Worm (Caenorhabditis elegans) whole organism, L3 larva: ENCODE measurements around the gene C31G12.1.

Experiments
- R02D3.7 ChIP-seq: fragments of 150-350 bp; optimal IDR thresholded peaks from 2 replicates; lab custom pipeline; 2014; ENCODE audit warnings: missing biosample characterization, missing genetic modification characterization
- ama-1 ChIP-seq: fragments of 150-350 bp; optimal IDR thresholded peaks from 2 replicates; lab custom pipeline; 2018
- elt-1 ChIP-seq: fragments of 150-350 bp; optimal IDR thresholded peaks from 2 replicates; lab custom pipeline; 2014; ENCODE audit warnings: missing biosample characterization, missing genetic modification characterization
- fos-1 ChIP-seq: fragments of 150-350 bp; optimal IDR thresholded peaks from 2 replicates; lab custom pipeline; 2014; ENCODE audit warnings: missing biosample characterization, missing genetic modification characterization
- lin-15B ChIP-seq: fragments of 150-350 bp; optimal IDR thresholded peaks from 2 replicates; lab custom pipeline; 2014; ENCODE audit warnings: missing biosample characterization, missing genetic modification characterization
- nfya-1 ChIP-seq: sonication (generic microtip); optimal IDR thresholded peaks from 2 replicates; lab custom pipeline; 2017; ENCODE audit warnings: missing genetic modification characterization, mild to moderate bottlenecking, missing compliant biosample characterization, antibody characterized with exemption, moderate library complexity; ENCODE audit not compliant: insufficient read depth
- nhr-23 ChIP-seq: fragments of 150-350 bp; optimal IDR thresholded peaks from 2 replicates; lab custom pipeline; 2014; ENCODE audit warnings: missing biosample characterization, missing genetic modification reagents, missing genetic modification characterization
- nhr-237 ChIP-seq: fragments of 150-350 bp; optimal IDR thresholded peaks from 2 replicates; lab custom pipeline; 2014; ENCODE audit warnings: missing biosample characterization, missing genetic modification characterization
- nhr-67 ChIP-seq: fragments of 150-350 bp; optimal IDR thresholded peaks from 2 replicates; lab custom pipeline; 2014; ENCODE audit warnings: missing biosample characterization, missing genetic modification characterization
- pha-4 ChIP-seq: fragments of 150-350 bp; optimal IDR thresholded peaks from 2 replicates; lab custom pipeline; 2014; ENCODE audit warnings: missing biosample characterization, missing genetic modification reagents, missing genetic modification characterization
- unc-62 ChIP-seq: fragments of 150-350 bp; sonication (generic microtip); optimal IDR thresholded peaks from 4 replicates; lab custom pipeline; 2014; ENCODE audit warnings: missing biosample characterization, missing genetic modification reagents, missing genetic modification characterization
- zag-1 ChIP-seq: fragments of 150-350 bp; optimal IDR thresholded peaks from 2 replicates; lab custom pipeline; 2014; ENCODE audit warnings: missing biosample characterization, missing genetic modification characterization
- ztf-4 ChIP-seq: fragments of 150-350 bp; optimal IDR thresholded peaks from 2 replicates; lab custom pipeline; 2014; ENCODE audit warnings: missing biosample characterization, missing genetic modification characterization

- TF ChIP-seq elt-1 (tag; lab: Kevin White, UChicago) (no peak), nfya-1 (tag; lab: Kevin White, UChicago) (no peak), ztf-4 (tag; lab: Kevin White, UChicago) (no peak), R02D3.7 (tag; lab: Kevin White, UChicago) (no peak), nhr-67 (no peak), nhr-23 (tag; lab: Kevin White, UChicago) (no peak), pha-4 (tag; lab: Kevin White, UChicago) (no peak), ama-1 (no peak), lin-15B (tag; lab: Kevin White, UChicago) (no peak), zag-1 (tag; lab: Kevin White, UChicago) (no peak), unc-62 (no peak), fos-1 (tag; lab: Kevin White, UChicago) (no peak), nhr-237 (tag; lab: Kevin White, UChicago) (no peak)
Observed at ce11 chrV:18141161-18141560, 38.6 kb upstream of the C31G12.1 start, which contains the start of gene Y37H2A.11.
